Fruit fly (Drosophila melanogaster): ENCODE data around the gene Zpr1.

DNA sequence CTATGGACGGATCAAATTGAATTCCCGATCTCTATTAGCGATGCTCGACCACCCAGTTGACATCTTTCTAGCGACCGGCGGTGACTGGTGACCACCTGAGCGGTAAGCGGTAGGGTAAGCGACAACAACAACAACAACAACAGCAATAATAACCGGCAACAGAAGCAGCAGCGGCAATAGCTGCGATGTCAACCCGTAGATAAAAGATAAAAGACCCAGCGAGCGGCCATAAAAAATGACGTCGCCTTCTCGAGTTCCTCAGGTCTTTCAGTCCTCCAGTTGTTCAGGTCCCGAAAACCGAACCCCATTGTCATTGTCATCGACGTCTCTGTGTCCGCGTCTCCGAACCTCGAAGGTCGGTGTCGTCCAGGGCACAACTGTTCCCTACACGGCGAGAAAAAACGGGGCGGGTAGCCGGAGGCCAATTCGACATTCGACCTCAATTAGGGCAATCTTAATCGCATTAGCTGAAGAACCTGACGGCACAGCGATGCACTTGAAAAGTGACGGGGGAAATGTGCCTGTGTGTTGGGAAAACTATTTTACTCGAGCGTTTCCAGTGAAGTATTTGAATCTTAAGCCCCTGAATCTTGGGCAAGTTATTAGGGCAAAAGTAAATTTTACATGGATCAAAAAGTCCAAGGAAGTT is 29.2 kb downstream of the Zpr1 start:
- TF ChIP-seq CG4496 (GFP tag; IDR thresholded peaks at IDR 0.05) (no peak), CG8159 (tag; optimal IDR thresholded peaks at IDR 0.05) (no peak), fd96Ca (GFP tag; IDR thresholded peaks at IDR 0.05) (no peak), CG10348 (GFP tag; IDR thresholded peaks at IDR 0.05) (no peak), EcR (GFP tag; optimal IDR thresholded peaks at IDR 0.05) (no peak), CG13204 (GFP tag; optimal IDR thresholded peaks at IDR 0.05) (no peak), Ets98B (GFP tag; IDR thresholded peaks at IDR 0.05) (no peak), gl (tag; optimal IDR thresholded peaks at IDR 0.05) (no peak), CG32121 (GFP tag; IDR thresholded peaks at IDR 0.05) (no peak), CG8301 (tag; optimal IDR thresholded peaks at IDR 0.05) (no peak), CG34367 (tag; optimal IDR thresholded peaks at IDR 0.05) (no peak), CG12605 (GFP tag; IDR thresholded peaks at IDR 0.05) (no peak)

All from whole organism, pupa.